Worm (Caenorhabditis elegans): ENCODE measurements around the gene F58A4.1.

The F58A4.1 gene

ce11 chrIII:9598168-9598567 is at the start of gene F58A4.1:
Gene F58A4.1, plus strand, starts transcription at chrIII:9598468.
- TF ChIP-seq lsy-27 (tag; optimal IDR thresholded peaks at IDR 0.05; ENCODE audit: borderline replicate concordance, insufficient read depth) (no peak), ceh-27 (GFP tag; optimal IDR thresholded peaks at IDR 0.05) (no peak), hmg-20 (GFP tag; IDR thresholded peaks at IDR 0.05) (no peak), pha-4 (tag; optimal IDR thresholded peaks at IDR 0.05) (no peak), zfh-2 (GFP tag; conservative IDR thresholded peaks at IDR 0.05) (no peak), sdz-38 (tag; optimal IDR thresholded peaks at IDR 0.05) (no peak), nhr-120 (GFP tag; IDR thresholded peaks at IDR 0.05) (no peak), B0019.2 (GFP tag; conservative IDR thresholded peaks at IDR 0.05) (no peak), ets-4 (GFP tag; optimal IDR thresholded peaks at IDR 0.05) (no peak), Y53F4B.3 (GFP tag; IDR thresholded peaks at IDR 0.05) (no peak), F23B12.7 (tag; optimal IDR thresholded peaks at IDR 0.05; ENCODE audit: insufficient read depth) (no peak), ztf-28 (GFP tag; IDR thresholded peaks at IDR 0.05) (no peak), ccch-3 (GFP tag; optimal IDR thresholded peaks at IDR 0.05) (no peak), F22D6.2 (tag; optimal IDR thresholded peaks at IDR 0.05) (no peak), egl-18 (GFP tag; IDR thresholded peaks at IDR 0.05) (no peak), B0035.1 (tag; optimal IDR thresholded peaks at IDR 0.05) (no peak), chd-7 (tag; optimal IDR thresholded peaks at IDR 0.05) (no peak), madf-10 (tag; optimal IDR thresholded peaks at IDR 0.05) (no peak), madf-3 (GFP tag; IDR thresholded peaks at IDR 0.05) (no peak)

- no peak for TF ChIP-seq bed-1 (GFP tag; IDR thresholded peaks at IDR 0.05)
- TF ChIP-seq unc-130 (GFP tag; optimal IDR thresholded peaks at IDR 0.05), result no peak
- no peak for TF ChIP-seq attf-6 (GFP tag; IDR thresholded peaks at IDR 0.05)
- TF ChIP-seq madf-3 (GFP tag; IDR thresholded peaks at IDR 0.05), result no peak
- TF ChIP-seq ceh-100 (GFP tag; IDR thresholded peaks at IDR 0.05), result no peak
- TF ChIP-seq ceh-91 (GFP tag; IDR thresholded peaks at IDR 0.05), result no peak
- TF ChIP-seq F39B2.1 (GFP tag; IDR thresholded peaks at IDR 0.05), result no peak
- no peak for TF ChIP-seq ZK185.1 (tag; optimal IDR thresholded peaks at IDR 0.05; ENCODE audit: poor library complexity, severe bottlenecking)
- TF ChIP-seq dox-1 (GFP tag; IDR thresholded peaks at IDR 0.05), result no peak
- TF ChIP-seq egl-18 (GFP tag; IDR thresholded peaks at IDR 0.05), result no peak
- no peak for TF ChIP-seq atf-7 (tag; optimal IDR thresholded peaks at IDR 0.05)
- no peak for TF ChIP-seq F33H1.4 (GFP tag; IDR thresholded peaks at IDR 0.05)
- no peak for TF ChIP-seq B0261.1 (tag; optimal IDR thresholded peaks at IDR 0.05)
- TF ChIP-seq egrh-3 (GFP tag; IDR thresholded peaks at IDR 0.05), result no peak
Observed at ce11 chrIII:9556300-9556699, 42.0 kb upstream of the F58A4.1 start, which contains the start of gene ZK1098.11. Gene ZK1098.11, plus strand, starts transcription at chrIII:9556600.

DNA sequence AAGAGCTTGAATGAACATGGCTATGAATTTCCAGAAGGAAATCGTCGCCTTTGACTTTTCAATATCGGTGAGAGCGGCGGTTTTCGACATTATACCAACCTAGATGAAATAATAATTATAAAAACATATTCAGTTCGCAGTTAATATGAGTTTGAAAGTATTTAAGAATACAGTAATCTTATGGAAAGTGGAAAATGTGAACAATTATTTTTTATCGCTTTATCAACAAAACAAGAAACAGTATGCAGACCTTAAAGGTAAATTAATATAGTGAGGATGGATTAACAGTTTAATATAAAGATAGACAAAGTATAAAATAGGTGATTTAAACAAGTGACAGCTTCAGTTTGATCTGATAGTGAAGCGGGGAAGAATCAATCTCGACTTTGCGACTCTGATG is 39.8 kb upstream of the F58A4.1 start, which contains the start of gene C48B4.6:
C48B4.6 (minus strand) TSS at position 101 of the 400 bp plus-strand sequence.
- TF ChIP-seq tbx-9 (tag; optimal IDR thresholded peaks at IDR 0.05; ENCODE audit: borderline replicate concordance) (no peak), ztf-25 (GFP tag; IDR thresholded peaks at IDR 0.05) (no peak), egrh-3 (GFP tag; IDR thresholded peaks at IDR 0.05) (no peak), madf-10 (tag; optimal IDR thresholded peaks at IDR 0.05) (no peak), D2030.7 (GFP tag; IDR thresholded peaks at IDR 0.05) (no peak), egl-18 (GFP tag; IDR thresholded peaks at IDR 0.05) (no peak), aptf-2 (GFP tag; conservative IDR thresholded peaks at IDR 0.05) (no peak), F22D6.2 (tag; optimal IDR thresholded peaks at IDR 0.05) (no peak), ekl-4 (GFP tag; IDR thresholded peaks at IDR 0.05) (no peak), bed-1 (GFP tag; IDR thresholded peaks at IDR 0.05) (no peak), nhr-80 (tag; optimal IDR thresholded peaks at IDR 0.05) (no peak), ceh-91 (GFP tag; IDR thresholded peaks at IDR 0.05) (no peak), die-1 (tag; optimal IDR thresholded peaks at IDR 0.05) (no peak), nhr-120 (GFP tag; IDR thresholded peaks at IDR 0.05) (no peak), ztf-22 (GFP tag; optimal IDR thresholded peaks at IDR 0.05) (no peak), tlf-1 (GFP tag; optimal IDR thresholded peaks at IDR 0.05) (no peak)

Measured in whole organism, young adult.